Fruit fly (Drosophila melanogaster) whole organism, embryonic: ENCODE data around the gene Phb1.

Experiments used
- Antp ChIP-seq: fragments of 200-800 bp; sonication (Bioruptor generic); optimal IDR thresholded peaks from 3 replicates; lab custom pipeline; 2016; ENCODE audit warnings: missing biosample characterization, missing genetic modification characterization
- CG10267 ChIP-seq: fragments of 200-800 bp; sonication (Bioruptor generic); optimal IDR thresholded peaks from 2 replicates; lab custom pipeline; 2018; ENCODE audit warnings: missing biosample characterization, mild to moderate bottlenecking, missing genetic modification characterization, moderate library complexity
- CG12769 ChIP-seq: fragments of 200-800 bp; sonication (Bioruptor generic); optimal IDR thresholded peaks from 2 replicates; lab custom pipeline; 2019; ENCODE audit warnings: missing biosample characterization, mild to moderate bottlenecking, missing genetic modification characterization, moderate library complexity
- CG14050 ChIP-seq: fragments of 200-800 bp; sonication (Bioruptor generic); IDR thresholded peaks from 3 replicates; pipeline ENCODE4 v1.3.6; 2022; ENCODE audit warnings: missing biosample characterization, missing genetic modification characterization
- CG14710 ChIP-seq: fragments of 200-800 bp; sonication (Bioruptor generic); optimal IDR thresholded peaks from 3 replicates; lab custom pipeline; 2019; ENCODE audit warnings: missing biosample characterization, mild to moderate bottlenecking, missing genetic modification characterization, moderate library complexity
- CG15479 ChIP-seq: fragments of 200-800 bp; sonication (Bioruptor generic); optimal IDR thresholded peaks from 3 replicates; lab custom pipeline; 2019; ENCODE audit warnings: missing biosample characterization, mild to moderate bottlenecking, missing genetic modification characterization, moderate library complexity
- CG32532 ChIP-seq: fragments of 200-800 bp; sonication (Bioruptor generic); IDR thresholded peaks from 2 replicates; pipeline ENCODE4 v1.3.6; 2022; ENCODE audit warnings: missing biosample characterization, missing genetic modification characterization
- CG34376 ChIP-seq: fragments of 200-800 bp; sonication (Bioruptor generic); optimal IDR thresholded peaks from 2 replicates; lab custom pipeline; 2018; ENCODE audit warnings: missing biosample characterization, mild to moderate bottlenecking, missing genetic modification characterization
- CG4282 ChIP-seq: fragments of 200-800 bp; sonication (Bioruptor generic); optimal IDR thresholded peaks from 2 replicates; lab custom pipeline; 2016; ENCODE audit warnings: missing biosample characterization, missing genetic modification characterization
- CG4854 ChIP-seq: fragments of 200-800 bp; sonication (Bioruptor generic); optimal IDR thresholded peaks from 2 replicates; lab custom pipeline; 2016; ENCODE audit warnings: missing biosample characterization, missing genetic modification characterization, inconsistent platforms
- CG6813 ChIP-seq: fragments of 200-800 bp; sonication (Bioruptor generic); optimal IDR thresholded peaks from 2 replicates; lab custom pipeline; 2017; ENCODE audit warnings: missing biosample characterization, missing genetic modification characterization, mild to moderate bottlenecking, moderate library complexity, missing genetic modification reagents
- CG8281 ChIP-seq: fragments of 200-800 bp; sonication (Bioruptor generic); optimal IDR thresholded peaks from 2 replicates; lab custom pipeline; 2018; ENCODE audit warnings: missing biosample characterization, mild to moderate bottlenecking, missing genetic modification characterization, moderate library complexity
- GATAe ChIP-seq: fragments of 200-800 bp; sonication (Bioruptor generic); conservative IDR thresholded peaks from 2 replicates; pipeline ENCODE4 v1.3.6; 2022; ENCODE audit warnings: missing biosample characterization, missing genetic modification characterization
- H2.0 ChIP-seq: fragments of 200-800 bp; sonication (Bioruptor generic); IDR thresholded peaks from 2 replicates; pipeline ENCODE4 v1.3.6; 2022; ENCODE audit warnings: missing biosample characterization, missing genetic modification characterization
- HHEX ChIP-seq: fragments of 200-800 bp; sonication (Bioruptor generic); optimal IDR thresholded peaks from 3 replicates; lab custom pipeline; 2017; ENCODE audit warnings: missing biosample characterization, mild to moderate bottlenecking, missing genetic modification characterization, missing genetic modification reagents
- HLHmδ ChIP-seq: fragments of 200-800 bp; sonication (Bioruptor generic); optimal IDR thresholded peaks from 2 replicates; lab custom pipeline; 2018; ENCODE audit warnings: missing biosample characterization, mild to moderate bottlenecking, missing genetic modification characterization, moderate library complexity
- Hsf ChIP-seq: fragments of 200-800 bp; sonication (Bioruptor generic); optimal IDR thresholded peaks from 3 replicates; lab custom pipeline; 2016; ENCODE audit warnings: missing biosample characterization, missing genetic modification characterization
- Lim3 ChIP-seq: fragments of 200-800 bp; sonication (Bioruptor generic); IDR thresholded peaks from 2 replicates; pipeline ENCODE4 v1.3.6; 2022; ENCODE audit warnings: missing biosample characterization, missing genetic modification characterization
- Med ChIP-seq: fragments of 200-800 bp; sonication (Bioruptor generic); peaks from one replicate; lab custom pipeline; 2016; ENCODE audit warnings: missing biosample characterization, missing genetic modification characterization, mild to moderate bottlenecking, inconsistent platforms, moderate library complexity
- Myb ChIP-seq: fragments of 200-800 bp; sonication (Bioruptor generic); optimal IDR thresholded peaks from 2 replicates; lab custom pipeline; 2016; ENCODE audit warnings: missing biosample characterization, missing genetic modification characterization
- Nf-YC ChIP-seq: fragments of 200-800 bp; optimal IDR thresholded peaks from 3 replicates; lab custom pipeline; 2019; ENCODE audit warnings: missing biosample characterization, mild to moderate bottlenecking, missing genetic modification characterization, moderate library complexity
- Six4 ChIP-seq: fragments of 200-800 bp; sonication (Bioruptor generic); optimal IDR thresholded peaks from 2 replicates; lab custom pipeline; 2016; ENCODE audit warnings: missing biosample characterization, missing genetic modification characterization
- Vsx1 ChIP-seq: fragments of 200-800 bp; sonication (Bioruptor generic); optimal IDR thresholded peaks from 2 replicates; lab custom pipeline; 2017; ENCODE audit warnings: missing biosample characterization, mild to moderate bottlenecking, missing genetic modification characterization, missing genetic modification reagents
- caup ChIP-seq: fragments of 200-800 bp; sonication (Bioruptor generic); optimal IDR thresholded peaks from 3 replicates; lab custom pipeline; 2017; ENCODE audit warnings: missing biosample characterization, mild to moderate bottlenecking, missing genetic modification characterization, moderate library complexity; ENCODE audit not compliant: severe bottlenecking
- cg ChIP-seq: fragments of 200-800 bp; sonication (Bioruptor generic); optimal IDR thresholded peaks from 3 replicates; lab custom pipeline; 2019; ENCODE audit warnings: missing biosample characterization, mild to moderate bottlenecking, missing genetic modification characterization, moderate library complexity
- dpn ChIP-seq, 2 experiments: fragments of 200-800 bp; sonication (Bioruptor generic); optimal IDR thresholded peaks; 3 replicates each; lab custom pipeline; 2016; ENCODE audit warnings: missing biosample characterization in 2 of 2, missing genetic modification characterization in 2 of 2
- exex ChIP-seq: fragments of 200-800 bp; sonication (Bioruptor generic); optimal IDR thresholded peaks from 4 replicates; lab custom pipeline; 2018; ENCODE audit warnings: missing biosample characterization, mild to moderate bottlenecking, missing genetic modification characterization, moderate library complexity
- gcm2 ChIP-seq: fragments of 200-800 bp; sonication (Bioruptor generic); optimal IDR thresholded peaks from 2 replicates; lab custom pipeline; 2016; ENCODE audit warnings: missing biosample characterization, missing genetic modification characterization
- grn ChIP-seq: fragments of 200-800 bp; sonication (Bioruptor generic); optimal IDR thresholded peaks from 3 replicates; lab custom pipeline; 2017; ENCODE audit warnings: missing biosample characterization, missing genetic modification characterization
- gsb ChIP-seq: fragments of 200-800 bp; sonication (Bioruptor generic); IDR thresholded peaks from 2 replicates; pipeline ENCODE4 v1.3.6; 2022; ENCODE audit warnings: missing biosample characterization, missing genetic modification characterization
- hb ChIP-seq: fragments of 200-800 bp; sonication (Bioruptor generic); IDR thresholded peaks from 3 replicates; pipeline ENCODE4 v1.3.6; 2022; ENCODE audit warnings: missing biosample characterization, missing genetic modification characterization; ENCODE audit not compliant: partially characterized antibody
- ken ChIP-seq: fragments of 200-800 bp; sonication (Bioruptor generic); IDR thresholded peaks from 3 replicates; pipeline ENCODE4 v1.3.6; 2022; ENCODE audit warnings: missing biosample characterization, missing genetic modification characterization
- kni ChIP-seq: fragments of 200-800 bp; sonication (Bioruptor generic); optimal IDR thresholded peaks from 3 replicates; lab custom pipeline; 2017; ENCODE audit warnings: mild to moderate bottlenecking, missing biosample characterization, missing genetic modification reagents, missing genetic modification characterization
- lab ChIP-seq: fragments of 200-800 bp; sonication (Bioruptor generic); optimal IDR thresholded peaks from 3 replicates; lab custom pipeline; 2017; ENCODE audit warnings: missing biosample characterization, missing genetic modification characterization, mild to moderate bottlenecking, moderate library complexity, missing genetic modification reagents
- mirr ChIP-seq: fragments of 200-800 bp; sonication (Bioruptor generic); optimal IDR thresholded peaks from 3 replicates; lab custom pipeline; 2018; ENCODE audit warnings: missing biosample characterization, mild to moderate bottlenecking, missing genetic modification characterization
- odd ChIP-seq: fragments of 200-800 bp; sonication (Bioruptor generic); optimal IDR thresholded peaks from 2 replicates; lab custom pipeline; 2017; ENCODE audit warnings: missing biosample characterization, mild to moderate bottlenecking, missing genetic modification characterization
- row ChIP-seq: fragments of 200-800 bp; sonication (Bioruptor generic); IDR thresholded peaks from 3 replicates; pipeline ENCODE4 v1.3.6; 2022; ENCODE audit warnings: missing biosample characterization, missing genetic modification characterization
- sd ChIP-seq: fragments of 200-800 bp; sonication (Bioruptor generic); optimal IDR thresholded peaks from 3 replicates; lab custom pipeline; 2018; ENCODE audit warnings: missing biosample characterization, mild to moderate bottlenecking, missing genetic modification characterization, moderate library complexity
- sens ChIP-seq: fragments of 200-800 bp; sonication (Bioruptor generic); peaks from one replicate; lab custom pipeline; 2016; ENCODE audit warnings: missing biosample characterization, missing genetic modification characterization
- slp2 ChIP-seq: fragments of 200-800 bp; sonication (Bioruptor generic); optimal IDR thresholded peaks from 2 replicates; lab custom pipeline; 2016; ENCODE audit warnings: missing biosample characterization, missing genetic modification characterization
- sug ChIP-seq: fragments of 200-800 bp; optimal IDR thresholded peaks from 2 replicates; lab custom pipeline; 2019; ENCODE audit warnings: missing biosample characterization, mild to moderate bottlenecking, missing genetic modification characterization, moderate library complexity
- trem ChIP-seq: fragments of 200-800 bp; optimal IDR thresholded peaks from 3 replicates; lab custom pipeline; 2019; ENCODE audit warnings: missing biosample characterization, mild to moderate bottlenecking, missing genetic modification characterization, moderate library complexity
- vnd ChIP-seq: fragments of 200-800 bp; sonication (Bioruptor generic); IDR thresholded peaks from 3 replicates; pipeline ENCODE4 v1.3.6; 2022; ENCODE audit warnings: missing biosample characterization, missing genetic modification characterization; ENCODE audit not compliant: partially characterized antibody
- vvl ChIP-seq: fragments of 200-800 bp; sonication (Bioruptor generic); IDR thresholded peaks from 2 replicates; pipeline ENCODE4 v1.3.6; 2022; ENCODE audit warnings: missing biosample characterization, missing genetic modification characterization
- wek ChIP-seq: fragments of 200-800 bp; sonication (Bioruptor generic); optimal IDR thresholded peaks from 3 replicates; lab custom pipeline; 2018; ENCODE audit warnings: missing biosample characterization, mild to moderate bottlenecking, missing genetic modification characterization, moderate library complexity

Phb1 gene

DNA sequence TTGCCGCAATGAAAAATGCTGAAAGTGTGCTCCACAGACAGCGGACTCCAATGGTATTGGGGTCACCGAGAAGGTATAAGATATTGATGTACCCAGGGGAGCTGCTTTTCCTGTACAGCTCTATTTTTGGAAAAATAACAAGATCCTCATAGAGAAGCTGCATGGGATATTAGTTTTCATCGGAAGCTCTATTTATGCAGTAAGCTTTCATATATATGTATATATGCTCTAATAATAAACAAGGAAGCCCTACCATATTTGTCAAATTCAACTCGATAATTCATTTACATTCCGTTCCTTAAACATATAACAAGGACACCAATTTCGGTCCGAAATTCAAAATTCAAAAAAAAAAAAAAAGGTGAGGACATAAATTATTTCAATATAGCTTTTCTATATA is 21.9 kb downstream of the Phb1 start, which contains the start of the genes CG17344 and CG43731:
TSS of gene CG17344 (plus strand) at position 301 of the 400 bp plus-strand sequence.
TSS of gene CG43731 (plus strand) at position 301 of the 400 bp plus-strand sequence.
- TF ChIP-seq wek (GFP tag; lab: Kevin White, UChicago) (no peak), sd (tag; lab: Kevin White, UChicago) (no peak), ken (GFP tag; lab: Robert Waterston, UW) (no peak), CG10267 (tag; lab: Kevin White, UChicago) (no peak), Myb (GFP tag; lab: Kevin White, UChicago) (no peak), hb (no peak)

- TF ChIP-seq CG15479 (GFP tag; lab: Kevin White, UChicago) (peak; percentile 46), Lim3 (GFP tag; lab: Robert Waterston, UW) (peak; percentile 82; the same call in 1 of the 2 replicates), trem (tag; lab: Kevin White, UChicago) (no peak), Med (GFP tag; lab: Kevin White, UChicago) (peak; percentile 68), Six4 (GFP tag; lab: Kevin White, UChicago) (no peak), grn (peak; percentile 52), dpn (GFP tag; optimal IDR thresholded peaks at IDR 0.05; lab: Kevin White, UChicago) (no peak), lab (GFP tag; lab: Kevin White, UChicago) (peak; percentile 2), cg (no peak), CG4282 (GFP tag; lab: Kevin White, UChicago) (no peak), mirr (GFP tag; lab: Kevin White, UChicago) (peak; percentile 80), exex (tag; lab: Kevin White, UChicago) (peak; percentile 48), slp2 (GFP tag; lab: Kevin White, UChicago) (no peak), caup (GFP tag; lab: Kevin White, UChicago) (peak; percentile 70), CG32532 (no peak), odd (GFP tag; lab: Kevin White, UChicago) (peak; percentile 13)
Measured at dm6 chr2L:19098668-19099067, 25.0 kb downstream of the Phb1 start.

DNA sequence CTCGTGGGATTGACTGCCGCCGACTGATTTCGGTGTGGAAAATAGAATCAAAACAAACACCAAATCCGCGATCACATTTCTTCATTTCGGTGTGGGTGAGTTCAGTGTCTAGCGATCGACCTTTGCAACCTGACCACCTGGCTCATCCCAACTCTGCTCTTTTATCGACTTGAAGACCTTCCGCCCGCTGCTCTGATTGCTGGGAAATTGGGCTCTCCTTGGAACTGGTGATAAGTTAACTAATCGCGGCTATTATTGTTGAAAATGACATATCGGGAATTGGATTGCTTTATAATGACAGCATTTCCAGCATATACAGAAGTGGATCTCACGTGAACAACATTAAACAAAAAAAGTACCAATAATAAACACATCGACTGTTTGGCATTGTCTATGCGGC is 26.3 kb downstream of the Phb1 start:
- TF ChIP-seq Nf-YC (tag; lab: Kevin White, UChicago) (peak; percentile 3), sug (tag; lab: Kevin White, UChicago) (peak; percentile 49), lab (GFP tag; lab: Kevin White, UChicago) (no peak), HHEX (GFP tag; lab: Kevin White, UChicago) (no peak), grn (peak; percentile 74), gsb (GFP tag; lab: Robert Waterston, UW) (no peak), GATAe (GFP tag; lab: Robert Waterston, UW) (peak; percentile 29; the same call in 1 of the 2 replicates), row (GFP tag; lab: Robert Waterston, UW) (no peak), dpn (GFP tag; optimal IDR thresholded peaks at IDR 0.05; lab: Kevin White, UChicago) (no peak), CG8281 (tag; lab: Kevin White, UChicago) (no peak), CG34376 (GFP tag; lab: Kevin White, UChicago) (peak; percentile 71), exex (tag; lab: Kevin White, UChicago) (peak; percentile 99), mirr (GFP tag; lab: Kevin White, UChicago) (peak; percentile 89), vnd (GFP tag; lab: Robert Waterston, UW) (0 out of 3 replicates have a peak, but pooled peaks have one; percentile 33)

dm6 chr2L:19096361-19096760 is 27.3 kb downstream of the Phb1 start:
- TF ChIP-seq CG14050 (GFP tag; lab: Robert Waterston, UW) (no peak), Antp (GFP tag; lab: Kevin White, UChicago) (no peak), gcm2 (GFP tag; lab: Kevin White, UChicago) (no peak), sens (peak; percentile 80), HLHmδ (no peak), vvl (no peak), CG12769 (tag; lab: Kevin White, UChicago) (peak; percentile 20), H2.0 (no peak), CG4854 (GFP tag; lab: Kevin White, UChicago) (no peak), Vsx1 (GFP tag; lab: Kevin White, UChicago) (peak; percentile 96), Med (GFP tag; lab: Kevin White, UChicago) (peak; percentile 25), kni (GFP tag; lab: Kevin White, UChicago) (peak; percentile 19), CG6813 (no peak), CG14710 (tag; lab: Kevin White, UChicago) (no peak), Hsf (GFP tag; lab: Kevin White, UChicago) (no peak), lab (GFP tag; lab: Kevin White, UChicago) (no peak)
